Fruit fly (Drosophila melanogaster): ENCODE data around the gene CG34427.

CG34427 gene

DNA sequence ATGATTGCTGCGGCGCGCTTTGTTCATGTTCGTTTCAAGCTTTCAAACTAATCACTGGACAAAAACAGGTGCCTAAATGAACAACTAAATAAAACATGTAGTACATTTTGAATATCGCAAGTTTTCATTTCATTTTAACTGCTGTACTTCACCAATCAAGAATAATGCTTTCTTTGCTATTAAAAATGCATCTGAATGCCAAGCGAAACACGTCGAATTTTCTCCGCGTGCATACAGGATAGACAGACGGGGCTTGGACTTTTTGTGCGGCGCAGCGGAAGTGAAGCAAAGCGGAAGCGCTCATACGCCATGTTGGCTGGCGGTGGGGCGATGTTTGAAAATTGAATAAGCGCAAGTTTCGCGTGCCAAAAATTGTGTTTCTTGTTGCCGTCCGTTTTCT is 48.8 kb downstream of the CG34427 start (continued):
- TF ChIP-seq pdm3 (GFP tag; optimal IDR thresholded peaks at IDR 0.05) = peak; percentile 28
- no peak for TF ChIP-seq CG6808 (GFP tag; optimal IDR thresholded peaks at IDR 0.05)
- 0 out of 3 replicates have a peak, but pooled peaks have one; percentile 26 for TF ChIP-seq eg (GFP tag; IDR thresholded peaks at IDR 0.05)
- TF ChIP-seq CG10669 (GFP tag; optimal IDR thresholded peaks at IDR 0.05) = peak; percentile 16
- no peak for TF ChIP-seq svp (GFP tag)
- TF ChIP-seq Gug (GFP tag; IDR thresholded peaks at IDR 0.05) = no peak

DNA sequence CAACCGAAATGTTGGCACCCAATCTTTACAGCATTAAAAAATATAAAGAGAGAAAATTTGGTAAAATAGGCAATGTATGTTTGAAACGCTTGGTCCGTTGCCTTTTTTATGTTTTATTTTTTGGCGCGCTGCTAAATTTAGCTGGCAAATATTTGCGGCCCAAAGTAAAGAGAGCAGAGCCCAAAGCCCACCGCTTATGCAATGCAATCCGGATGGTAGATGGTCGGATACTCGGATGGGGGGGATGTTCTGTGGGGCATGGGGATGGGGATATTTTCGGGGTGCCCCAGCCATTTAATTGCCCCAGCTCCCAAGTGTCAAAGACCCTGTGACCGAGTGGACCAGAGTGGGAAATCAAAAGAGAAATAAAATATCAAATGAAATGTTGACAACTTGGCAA is 50.7 kb downstream of the CG34427 start:
- TF ChIP-seq spab (GFP tag; optimal IDR thresholded peaks at IDR 0.05) (no peak), OdsH (GFP tag; optimal IDR thresholded peaks at IDR 0.05) (no peak), CG10669 (GFP tag; optimal IDR thresholded peaks at IDR 0.05) (no peak), svp (GFP tag) (peak; percentile 21), eg (GFP tag; IDR thresholded peaks at IDR 0.05) (no peak), Sox102F (GFP tag; optimal IDR thresholded peaks at IDR 0.05) (no peak), CG8632 (GFP tag; optimal IDR thresholded peaks at IDR 0.05) (no peak), Hr38 (GFP tag; optimal IDR thresholded peaks at IDR 0.05) (no peak), CG11762 (GFP tag; optimal IDR thresholded peaks at IDR 0.05; ENCODE audit: insufficient read depth) (no peak), Eip78C (GFP tag) (peak; percentile 6), Sox14 (GFP tag; optimal IDR thresholded peaks at IDR 0.05) (no peak), topi (GFP tag; optimal IDR thresholded peaks at IDR 0.05) (no peak), lz (GFP tag; optimal IDR thresholded peaks at IDR 0.05) (no peak), pdm3 (GFP tag; optimal IDR thresholded peaks at IDR 0.05) (no peak), CG6808 (GFP tag; optimal IDR thresholded peaks at IDR 0.05) (no peak)
